Worm (Caenorhabditis elegans) whole organism, midembryonic: ENCODE measurements around the gene msp-74.

Experiments
- cog-1 ChIP-seq: sonication (generic microtip); optimal IDR thresholded peaks from 2 replicates; lab custom pipeline; 2016; ENCODE audit warnings: missing genetic modification characterization, missing compliant biosample characterization
- klf-2 ChIP-seq: fragments of 200-800 bp; sonication (Bioruptor generic); conservative IDR thresholded peaks from 2 replicates; pipeline ENCODE4 v1.3.6; 2022; ENCODE audit warnings: missing genetic modification reagents, missing genetic modification characterization, missing compliant biosample characterization
- med-1 ChIP-seq: sonication (generic microtip); optimal IDR thresholded peaks from 2 replicates; lab custom pipeline; 2017; ENCODE audit warnings: missing genetic modification characterization, mild to moderate bottlenecking, missing compliant biosample characterization, antibody characterized with exemption, missing genetic modification reagents; ENCODE audit not compliant: insufficient read depth
- tab-1 ChIP-seq: fragments of 200-800 bp; sonication (Bioruptor generic); IDR thresholded peaks from 2 replicates; pipeline ENCODE4 v1.3.6; 2022; ENCODE audit warnings: missing genetic modification characterization, missing compliant biosample characterization

ce11 chrII:5093945-5094344, 21.2 kb downstream of the msp-74 start, which contains the start of gene C04G6.13:
- no peak for TF ChIP-seq tab-1 (GFP tag; lab: Robert Waterston, UW)
- TF ChIP-seq klf-2 (GFP tag; lab: Robert Waterston, UW) = no peak
- TF ChIP-seq med-1 = no peak
- TF ChIP-seq cog-1 (tag; lab: Kevin White, UChicago) = no peak
